Fruit fly (Drosophila melanogaster): ENCODE measurements around the gene Tsp39D.

Gene Tsp39D

DNA sequence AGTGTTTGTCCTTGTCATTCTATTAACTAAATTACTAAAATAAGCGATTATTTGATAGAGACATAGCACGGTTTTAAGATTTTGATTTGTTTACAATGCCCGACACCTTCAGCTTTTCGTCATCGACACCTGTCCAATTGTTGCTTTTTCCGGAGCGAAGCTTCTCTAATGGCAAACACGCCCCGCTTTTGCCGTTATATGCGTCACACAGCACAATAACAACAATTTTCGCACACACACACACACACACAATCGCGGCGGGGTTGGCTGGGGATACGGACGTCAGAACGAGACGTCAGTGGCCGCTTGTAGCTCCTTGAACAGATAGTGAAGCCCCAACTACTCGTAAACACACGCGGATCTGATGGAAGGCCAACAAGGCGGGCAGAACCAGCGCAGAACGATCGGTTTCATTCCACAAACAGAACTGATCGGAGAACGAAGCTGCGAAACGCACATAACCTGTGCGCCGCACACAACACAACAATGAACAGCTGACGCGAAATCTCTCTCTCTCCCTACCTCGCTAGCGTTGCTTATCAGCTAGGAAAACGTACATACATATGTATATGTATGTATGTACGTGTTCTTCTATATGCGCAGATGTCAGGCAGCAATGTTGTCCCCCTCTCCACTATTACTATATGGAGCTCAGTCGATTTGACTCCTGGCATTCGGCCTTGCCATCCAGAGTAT is 35.2 kb upstream of the Tsp39D start (continued):
- peak; percentile 7 to 43 for TF ChIP-seq ss (GFP tag; optimal IDR thresholded peaks at IDR 0.05)
- no peak for TF ChIP-seq CG10669 (GFP tag; optimal IDR thresholded peaks at IDR 0.05)

DNA sequence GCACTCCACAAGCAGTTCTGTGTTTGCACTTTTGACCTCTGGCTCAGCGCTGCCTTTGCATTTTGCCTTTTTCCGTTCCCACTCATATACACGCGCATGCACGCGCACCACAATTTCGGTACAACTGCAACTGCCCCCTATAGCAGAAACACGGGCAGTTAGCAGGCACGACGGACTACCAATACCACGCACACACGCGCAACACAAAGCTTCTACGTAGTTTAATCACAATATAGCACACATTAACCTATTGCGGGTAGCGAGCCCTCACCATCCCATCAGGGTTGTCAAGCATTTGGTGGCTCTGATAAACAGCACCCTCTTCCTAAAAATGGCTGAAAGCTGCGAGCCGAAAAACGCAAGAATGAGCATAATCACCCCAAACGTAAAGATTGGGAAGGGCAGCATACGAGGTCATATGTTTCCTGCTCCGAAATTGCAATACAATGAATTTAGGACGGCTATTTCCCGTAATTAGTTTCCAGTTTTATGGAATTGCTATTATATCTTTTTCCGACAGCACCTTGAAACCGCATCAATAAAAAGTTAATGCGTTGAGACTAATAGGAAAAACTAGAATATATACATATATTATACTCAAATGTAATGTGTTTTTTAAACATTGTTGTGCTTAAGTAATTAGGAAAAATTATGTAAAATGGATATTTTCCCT is 34.5 kb upstream of the Tsp39D start, which contains the start of gene Mondo:
TSS of gene Mondo (minus strand) at position 297 of the 673 bp plus-strand sequence.
- TF ChIP-seq net (GFP tag; optimal IDR thresholded peaks at IDR 0.05) = no peak
- TF ChIP-seq CG6163 (GFP tag; IDR thresholded peaks at IDR 0.05) = no peak; the same call in 2 of the 3 replicates
- TF ChIP-seq CG4318 (GFP tag; optimal IDR thresholded peaks at IDR 0.05) = no peak
- no peak for TF ChIP-seq vri (GFP tag; optimal IDR thresholded peaks at IDR 0.05)
- TF ChIP-seq CG7368 (GFP tag; optimal IDR thresholded peaks at IDR 0.05) = no peak
- no peak for TF ChIP-seq ss (GFP tag; optimal IDR thresholded peaks at IDR 0.05)
- TF ChIP-seq svp (GFP tag) = peak; percentile 95
- TF ChIP-seq CG11762 (GFP tag; optimal IDR thresholded peaks at IDR 0.05; ENCODE audit: insufficient read depth) = no peak
- TF ChIP-seq CG10669 (GFP tag; optimal IDR thresholded peaks at IDR 0.05) = no peak
- TF ChIP-seq cyc (GFP tag; optimal IDR thresholded peaks at IDR 0.05) = no peak
- peak; percentile 41 for TF ChIP-seq Gug (GFP tag; IDR thresholded peaks at IDR 0.05)
- peak; percentile 48 for TF ChIP-seq CG15336 (GFP tag; IDR thresholded peaks at IDR 0.05)
- peak; percentile 59 for TF ChIP-seq CG10631 (GFP tag; optimal IDR thresholded peaks at IDR 0.05)
- peak; percentile 60 for TF ChIP-seq CG8119 (GFP tag; IDR thresholded peaks at IDR 0.05)
- TF ChIP-seq Hr4 (GFP tag; optimal IDR thresholded peaks at IDR 0.05) = peak; percentile 25
- TF ChIP-seq CG3919 (GFP tag; optimal IDR thresholded peaks at IDR 0.05) = no peak
- no peak for TF ChIP-seq Hr38 (GFP tag; optimal IDR thresholded peaks at IDR 0.05)
- no peak for TF ChIP-seq CG9139 (GFP tag; optimal IDR thresholded peaks at IDR 0.05)
- TF ChIP-seq topi (GFP tag; optimal IDR thresholded peaks at IDR 0.05) = no peak
- no peak for TF ChIP-seq Ets21C (GFP tag; optimal IDR thresholded peaks at IDR 0.05)
- peak; percentile 37 for TF ChIP-seq OdsH (GFP tag; optimal IDR thresholded peaks at IDR 0.05)
- no peak for TF ChIP-seq fd59A (GFP tag; optimal IDR thresholded peaks at IDR 0.05)
- no peak for TF ChIP-seq CG6854 (GFP tag; optimal IDR thresholded peaks at IDR 0.05)
- peak; percentile 24 for TF ChIP-seq esn (GFP tag; optimal IDR thresholded peaks at IDR 0.05)
- peak; percentile 16 for TF ChIP-seq Ets96B (tag; optimal IDR thresholded peaks at IDR 0.05)
- no peak for TF ChIP-seq CG6276 (GFP tag; optimal IDR thresholded peaks at IDR 0.05)
- no peak for TF ChIP-seq CG6808 (GFP tag; optimal IDR thresholded peaks at IDR 0.05)
- no peak for TF ChIP-seq CG32006 (GFP tag; optimal IDR thresholded peaks at IDR 0.05)
- no peak for TF ChIP-seq dac (GFP tag; optimal IDR thresholded peaks at IDR 0.05)
- no peak for TF ChIP-seq Lpt (GFP tag; optimal IDR thresholded peaks at IDR 0.05)
- no peak for TF ChIP-seq Met (GFP tag; optimal IDR thresholded peaks at IDR 0.05)
- no peak for TF ChIP-seq salr (GFP tag; optimal IDR thresholded peaks at IDR 0.05)
- TF ChIP-seq acj6 (GFP tag; optimal IDR thresholded peaks at IDR 0.05) = no peak
- TF ChIP-seq CG31627 (GFP tag; optimal IDR thresholded peaks at IDR 0.05) = no peak
- TF ChIP-seq Sox15 (GFP tag; optimal IDR thresholded peaks at IDR 0.05) = no peak
- TF ChIP-seq Sox14 (GFP tag; optimal IDR thresholded peaks at IDR 0.05) = no peak
- no peak for TF ChIP-seq spab (GFP tag; optimal IDR thresholded peaks at IDR 0.05)
- TF ChIP-seq Eip78C (GFP tag) = no peak
- TF ChIP-seq Sox102F (GFP tag; optimal IDR thresholded peaks at IDR 0.05) = no peak
- TF ChIP-seq achi (GFP tag; optimal IDR thresholded peaks at IDR 0.05) = no peak
- peak; percentile 27 for TF ChIP-seq CG34406 (GFP tag; optimal IDR thresholded peaks at IDR 0.05)
- TF ChIP-seq Blimp-1 (GFP tag; optimal IDR thresholded peaks at IDR 0.05) = no peak
- TF ChIP-seq CG3032 (tag; optimal IDR thresholded peaks at IDR 0.05) = peak; percentile 42
- TF ChIP-seq fd85E (GFP tag; optimal IDR thresholded peaks at IDR 0.05) = no peak
- TF ChIP-seq eg (GFP tag; IDR thresholded peaks at IDR 0.05) = no peak; the same call in 2 of the 3 replicates
- no peak for TF ChIP-seq pdm3 (GFP tag; optimal IDR thresholded peaks at IDR 0.05)
- TF ChIP-seq CG11294 (GFP tag; IDR thresholded peaks at IDR 0.05) = peak; percentile 46; the same call in 1 of the 2 replicates
- TF ChIP-seq Eip93F (GFP tag; optimal IDR thresholded peaks at IDR 0.05) = no peak
